Fruit fly (Drosophila melanogaster): Measurements from ENCODE around the gene AMPKalpha.

Gene AMPKalpha

dm6 chrX:1370104-1370802, 5.1 kb upstream of the AMPKalpha start, which contains the start of gene ssx (continued):
- TF ChIP-seq CG2129 (GFP tag; IDR thresholded peaks at IDR 0.05; ENCODE audit: partially characterized antibody) (peak; percentile 43; the same call in 1 of the 2 replicates), Drgx (GFP tag; IDR thresholded peaks at IDR 0.05) (peak; percentile 64), Dfd (GFP tag; optimal IDR thresholded peaks at IDR 0.05) (no peak), HLHmδ (GFP tag; optimal IDR thresholded peaks at IDR 0.05) (no peak), HHEX (GFP tag; optimal IDR thresholded peaks at IDR 0.05) (no peak), Dip2 (GFP tag; IDR thresholded peaks at IDR 0.05) (no peak), Sry-δ (GFP tag; optimal IDR thresholded peaks at IDR 0.05) (peak; percentile 83), z (GFP tag; IDR thresholded peaks at IDR 0.05) (no peak), MTF-1 (GFP tag; optimal IDR thresholded peaks at IDR 0.05; ENCODE audit: borderline replicate concordance) (no peak), bigmax (GFP tag; optimal IDR thresholded peaks at IDR 0.05) (no peak), cato (GFP tag; optimal IDR thresholded peaks at IDR 0.05; ENCODE audit: borderline replicate concordance) (no peak), prd (optimal IDR thresholded peaks at IDR 0.05) (no peak), prd (GFP tag; IDR thresholded peaks at IDR 0.05) (peak; percentile 50; the same call in 2 of the 3 replicates), Nf-YA (GFP tag; IDR thresholded peaks at IDR 0.05) (no peak), kay (GFP tag; optimal IDR thresholded peaks at IDR 0.05) (no peak), CG17829 (tag; optimal IDR thresholded peaks at IDR 0.05) (peak; percentile 26), sqz (GFP tag; optimal IDR thresholded peaks at IDR 0.05) (no peak), pho (GFP tag; optimal IDR thresholded peaks at IDR 0.05) (peak; percentile 43), sd (tag; optimal IDR thresholded peaks at IDR 0.05) (no peak), CG11695 (GFP tag; IDR thresholded peaks at IDR 0.05) (0 out of 3 replicates have a peak, but pooled peaks have one; percentile 32), CG7271 (tag; optimal IDR thresholded peaks at IDR 0.05) (no peak), D (optimal IDR thresholded peaks at IDR 0.05) (no peak), D (GFP tag; optimal IDR thresholded peaks at IDR 0.05) (no peak), bsh (GFP tag; optimal IDR thresholded peaks at IDR 0.05) (peak in 1 of 2 experiments; percentile 44), Hr39 (optimal IDR thresholded peaks at IDR 0.05) (no peak), CG6813 (GFP tag; optimal IDR thresholded peaks at IDR 0.05) (no peak), YL-1 (GFP tag; optimal IDR thresholded peaks at IDR 0.05) (peak; percentile 60), Tbp (GFP tag; optimal IDR thresholded peaks at IDR 0.05) (no peak), onecut (GFP tag; IDR thresholded peaks at IDR 0.05) (0 out of 2 replicates have a peak, but pooled peaks have one; percentile 19), TFAM (GFP tag; optimal IDR thresholded peaks at IDR 0.05) (no peak), NC2α (GFP tag; optimal IDR thresholded peaks at IDR 0.05) (no peak), schlank (tag; optimal IDR thresholded peaks at IDR 0.05) (no peak), CG11560 (tag; IDR thresholded peaks at IDR 0.05) (no peak), CG32767 (GFP tag; IDR thresholded peaks at IDR 0.05) (0 out of 2 replicates have a peak, but pooled peaks have one; percentile 35), sob (GFP tag; IDR thresholded peaks at IDR 0.05) (peak; percentile 42; the same call in 1 of the 2 replicates), CG1529 (GFP tag; optimal IDR thresholded peaks at IDR 0.05) (no peak), kni (GFP tag; optimal IDR thresholded peaks at IDR 0.05) (no peak), pum (GFP tag; optimal IDR thresholded peaks at IDR 0.05) (peak; percentile 33), jing (GFP tag; optimal IDR thresholded peaks at IDR 0.05) (no peak), klu (GFP tag; IDR thresholded peaks at IDR 0.05) (no peak), fd102C (GFP tag; optimal IDR thresholded peaks at IDR 0.05) (no peak), Myb (GFP tag; optimal IDR thresholded peaks at IDR 0.05) (peak; percentile 70), croc (GFP tag; conservative IDR thresholded peaks at IDR 0.05) (no peak), CG10959 (GFP tag; IDR thresholded peaks at IDR 0.05) (no peak), sna (GFP tag; IDR thresholded peaks at IDR 0.05; ENCODE audit: partially characterized antibody) (peak; percentile 92), cg (GFP tag; optimal IDR thresholded peaks at IDR 0.05) (peak; percentile 89), CG14667 (GFP tag; IDR thresholded peaks at IDR 0.05) (no peak), pnt (GFP tag; optimal IDR thresholded peaks at IDR 0.05) (peak; percentile 32), chn (GFP tag; optimal IDR thresholded peaks at IDR 0.05) (peak; percentile 46), eve (GFP tag; optimal IDR thresholded peaks at IDR 0.05) (no peak), CG11247 (GFP tag; IDR thresholded peaks at IDR 0.05) (no peak)

All from whole organism, embryonic.